Fruit fly (Drosophila melanogaster) whole organism, prepupa: Measurements from ENCODE around the gene CG32189.
A peak's percentile ranks its signal among the peaks of the same experiment; 100 is the strongest.

Experiments used
- CG8119 ChIP-seq: fragments of 200-800 bp; sonication (Bioruptor generic); IDR thresholded peaks from 3 replicates; pipeline ENCODE4 v1.3.6; 2022; ENCODE audit warnings: missing biosample characterization, missing genetic modification characterization
- Hr39 ChIP-seq: fragments of 200-800 bp; sonication (Bioruptor generic); optimal IDR thresholded peaks from 2 replicates; lab custom pipeline; 2016; ENCODE audit warnings: missing biosample characterization, missing genetic modification characterization
- Lpt ChIP-seq: fragments of 200-800 bp; sonication (Bioruptor generic); optimal IDR thresholded peaks from 3 replicates; lab custom pipeline; 2016; ENCODE audit warnings: missing biosample characterization, missing genetic modification characterization
- eg ChIP-seq: fragments of 200-800 bp; sonication (Bioruptor generic); IDR thresholded peaks from 3 replicates; pipeline ENCODE4 v1.3.6; 2022; ENCODE audit warnings: missing biosample characterization, missing genetic modification characterization
- topi ChIP-seq: fragments of 200-800 bp; sonication (Bioruptor generic); optimal IDR thresholded peaks from 3 replicates; lab custom pipeline; 2016; ENCODE audit warnings: missing biosample characterization, missing genetic modification characterization

DNA sequence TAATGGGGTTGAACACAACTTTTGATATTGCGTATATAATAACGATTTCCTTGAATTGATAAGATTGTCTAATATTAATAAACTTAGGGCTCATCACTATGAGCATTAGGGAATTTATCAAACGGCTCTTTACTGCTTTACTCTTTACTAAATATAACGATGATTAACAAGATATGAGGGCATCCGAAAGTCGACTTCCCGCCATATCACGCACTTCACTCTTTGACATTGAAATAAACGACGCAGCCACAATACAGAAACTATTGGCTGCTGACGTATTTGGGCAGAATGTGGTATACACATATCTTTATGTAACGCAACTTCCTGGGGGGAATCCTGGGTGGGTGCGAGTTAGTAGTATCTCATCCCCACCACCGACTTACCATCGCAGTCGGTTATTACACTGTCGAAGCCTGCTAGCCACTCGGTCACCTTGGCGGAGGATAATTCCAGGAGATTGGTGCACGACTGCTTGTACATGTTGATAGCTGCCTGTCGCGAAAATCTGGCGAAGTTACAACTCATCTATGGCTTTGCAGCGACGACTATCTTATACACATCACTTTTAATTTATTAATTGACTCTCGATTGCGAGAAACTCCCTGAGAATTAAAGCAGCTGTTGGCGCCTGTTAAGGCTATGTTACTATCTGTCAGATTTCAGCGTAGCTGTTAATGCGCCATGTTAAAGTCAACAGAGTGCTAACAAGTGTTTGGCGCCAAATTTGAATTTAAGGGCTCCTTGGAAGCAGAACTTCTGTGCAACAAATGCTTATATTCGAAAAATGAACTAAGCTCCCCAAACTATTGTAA lies 8.1 kb upstream of the CG32189 start, which contains the start of gene CG5567:
- TF ChIP-seq Hr39, result no peak
- no peak for TF ChIP-seq topi (GFP tag; lab: Kevin White, UChicago)
- TF ChIP-seq Lpt (GFP tag; lab: Kevin White, UChicago), result no peak
- TF ChIP-seq eg (GFP tag; lab: Robert Waterston, UW), result peak; percentile 33; the same call in 1 of the 3 replicates
- no peak for TF ChIP-seq CG8119 (GFP tag; lab: Robert Waterston, UW)
